Worm (Caenorhabditis elegans): ENCODE results near the gene pgap-2.

- no peak for TF ChIP-seq tbx-2 (tag; optimal IDR thresholded peaks at IDR 0.05)
- TF ChIP-seq mdl-1 (tag; optimal IDR thresholded peaks at IDR 0.05) = no peak
- TF ChIP-seq nhr-12 (tag; optimal IDR thresholded peaks at IDR 0.05) = no peak
- no peak for TF ChIP-seq lsy-12 (tag; optimal IDR thresholded peaks at IDR 0.05)
- TF ChIP-seq ceh-82 (tag; optimal IDR thresholded peaks at IDR 0.05) = no peak
- TF ChIP-seq aly-2 (tag; optimal IDR thresholded peaks at IDR 0.05) = no peak
- no peak for TF ChIP-seq skn-1 (tag; optimal IDR thresholded peaks at IDR 0.05)
- no peak for TF ChIP-seq nhr-28 (tag; optimal IDR thresholded peaks at IDR 0.05)
- no peak for TF ChIP-seq lin-39 (tag; optimal IDR thresholded peaks at IDR 0.05)
- no peak for TF ChIP-seq elt-3 (tag; optimal IDR thresholded peaks at IDR 0.05)
These were observed 45.9 kb upstream of the pgap-2 start for ce11 chrIII:4659426-4659825.
